Worm (Caenorhabditis elegans) whole organism, young adult: Measurements from ENCODE around the gene Y69A2AR.46.

Experiments
- lir-1 ChIP-seq: fragments of 200-800 bp; sonication (Bioruptor generic); conservative IDR thresholded peaks from 2 replicates; pipeline ENCODE4 v1.3.6; 2022; ENCODE audit warnings: missing genetic modification reagents, missing genetic modification characterization, missing compliant biosample characterization
- nfya-2 ChIP-seq: fragments of 200-800 bp; sonication (Bioruptor generic); IDR thresholded peaks from 2 replicates; pipeline ENCODE4 v1.3.6; 2022; ENCODE audit warnings: missing genetic modification reagents, missing genetic modification characterization, missing compliant biosample characterization

ce11 chrIV:2548766-2549165, 12.7 kb upstream of the Y69A2AR.46 start:
- TF ChIP-seq lir-1 (GFP tag; lab: Robert Waterston, UW), result no peak
- TF ChIP-seq nfya-2 (GFP tag; lab: Robert Waterston, UW), result no peak
